Fruit fly (Drosophila melanogaster): ENCODE results near the gene CG5639.

DNA sequence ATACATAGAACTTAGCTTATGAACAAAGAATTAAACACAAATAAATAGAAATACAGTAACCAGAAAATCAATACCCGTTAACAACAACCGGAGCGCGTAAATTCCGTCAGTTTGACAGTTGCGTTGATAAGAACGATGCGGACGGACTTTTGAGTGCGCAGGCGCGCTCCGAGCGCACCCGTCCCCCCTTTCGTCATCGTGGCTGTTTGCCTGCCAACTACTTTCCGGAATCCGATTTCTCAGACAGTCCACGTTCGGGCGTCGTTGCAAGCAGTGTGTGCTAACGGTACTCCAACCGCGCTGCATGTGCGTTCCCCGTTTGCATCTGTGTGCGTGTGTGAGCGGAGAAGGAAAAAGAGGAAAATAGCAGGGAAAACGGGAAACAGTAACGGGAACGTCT is 12.1 kb upstream of the CG5639 start:
- TF ChIP-seq jim (GFP tag; optimal IDR thresholded peaks at IDR 0.05) (no peak), dsf (GFP tag; optimal IDR thresholded peaks at IDR 0.05; ENCODE audit: borderline replicate concordance) (no peak), Myc (optimal IDR thresholded peaks at IDR 0.05) (no peak), Mio (GFP tag; optimal IDR thresholded peaks at IDR 0.05) (no peak), pan (optimal IDR thresholded peaks at IDR 0.05) (no peak), Sp1 (GFP tag; optimal IDR thresholded peaks at IDR 0.05) (no peak)

All from whole organism, wandering third instar larva.